Comparison of ENCODE assay signal across 1 fruit fly cellular context in the genomic region with DNA sequence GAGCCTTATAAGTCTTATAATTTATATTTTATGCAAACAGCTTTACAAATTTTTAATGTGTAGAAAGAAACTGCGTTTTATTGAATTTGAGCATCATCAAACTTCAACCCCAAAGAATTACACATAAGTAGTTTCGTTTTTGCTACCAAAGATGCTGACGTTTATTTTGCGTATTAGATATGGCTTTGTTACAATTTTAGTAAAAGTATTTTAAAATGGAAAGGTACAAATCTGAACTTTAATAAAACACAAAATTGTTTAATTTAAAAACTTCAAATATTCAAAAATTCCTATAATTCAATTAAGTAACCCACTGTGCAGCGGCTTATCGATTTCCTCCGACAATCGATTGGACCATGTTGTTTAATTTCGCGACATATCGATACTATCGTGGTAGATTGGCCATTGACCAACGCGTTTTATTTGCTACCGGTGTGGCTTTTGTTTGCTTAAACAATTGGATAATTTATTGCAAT.
TF ChIP-seq lines count a peak whose summit lies in the region.

A gene (plus strand): TSS at position 382 of the 476 bp plus-strand sequence.

TF ChIP-seq in whole organism, embryonic, 481 proteins besides CTCF, POLR2A, EP300 and RAD21 (continued from another document and continues in another):
- peak; percentile 33 for TF ChIP-seq chn (GFP tag; optimal IDR thresholded peaks at IDR 0.05; lab: Kevin White, UChicago)
- TF ChIP-seq CG1832 (GFP tag; optimal IDR thresholded peaks at IDR 0.05; lab: Kevin White, UChicago) = no peak
- peak; percentile 68 for TF ChIP-seq CG15269 (tag; optimal IDR thresholded peaks at IDR 0.05; lab: Kevin White, UChicago)
- TF ChIP-seq Dek (tag; optimal IDR thresholded peaks at IDR 0.05; lab: Kevin White, UChicago) = peak; percentile 39
- no peak for TF ChIP-seq grn (GFP tag; optimal IDR thresholded peaks at IDR 0.05; lab: Kevin White, UChicago)
- TF ChIP-seq gem (tag; optimal IDR thresholded peaks at IDR 0.05; lab: Kevin White, UChicago) = peak; percentile 76
- peak; percentile 79 for TF ChIP-seq mam (GFP tag; optimal IDR thresholded peaks at IDR 0.05; lab: Kevin White, UChicago)
- peak; percentile 61; the same call in 1 of the 2 replicates for TF ChIP-seq CG31441 (GFP tag; IDR thresholded peaks at IDR 0.05; lab: Robert Waterston, UW)
- no peak for TF ChIP-seq Trl (optimal IDR thresholded peaks at IDR 0.05; lab: Kevin White, UChicago)
- peak; percentile 74 for TF ChIP-seq Trl (GFP tag; optimal IDR thresholded peaks at IDR 0.05; lab: Kevin White, UChicago)
- TF ChIP-seq Hmx (GFP tag; optimal IDR thresholded peaks at IDR 0.05; lab: Kevin White, UChicago) = peak; percentile 62
- TF ChIP-seq HLH4C (GFP tag; IDR thresholded peaks at IDR 0.05; lab: Robert Waterston, UW; ENCODE audit: partially characterized antibody) = peak; percentile 97
- TF ChIP-seq CG10366 (GFP tag; IDR thresholded peaks at IDR 0.05; lab: Robert Waterston, UW) = peak; percentile 47
- TF ChIP-seq CG16813 (GFP tag; IDR thresholded peaks at IDR 0.05; lab: Robert Waterston, UW; ENCODE audit: partially characterized antibody) = peak; percentile 95
- peak; percentile 23; the same call in 1 of the 2 replicates for TF ChIP-seq sisA (GFP tag; IDR thresholded peaks at IDR 0.05; lab: Robert Waterston, UW)
- no peak for TF ChIP-seq sc (optimal IDR thresholded peaks at IDR 0.05; lab: Kevin White, UChicago)
- peak; percentile 24 for TF ChIP-seq sc (GFP tag; optimal IDR thresholded peaks at IDR 0.05; lab: Kevin White, UChicago)
- peak; percentile 31 for TF ChIP-seq shn (GFP tag; optimal IDR thresholded peaks at IDR 0.05; lab: Kevin White, UChicago)
- TF ChIP-seq Hr39 (optimal IDR thresholded peaks at IDR 0.05; lab: Kevin White, UChicago) = no peak
- TF ChIP-seq CG7357 (GFP tag; IDR thresholded peaks at IDR 0.05; lab: Robert Waterston, UW) = no peak
- peak; percentile 39 for TF ChIP-seq Dip3 (GFP tag; optimal IDR thresholded peaks at IDR 0.05; lab: Kevin White, UChicago)
- peak; percentile 31 for TF ChIP-seq Vsx1 (GFP tag; optimal IDR thresholded peaks at IDR 0.05; lab: Kevin White, UChicago)
- TF ChIP-seq CHES-1-like (GFP tag; optimal IDR thresholded peaks at IDR 0.05; lab: Kevin White, UChicago) = peak; percentile 54
- TF ChIP-seq CG7372 (GFP tag; IDR thresholded peaks at IDR 0.05; lab: Robert Waterston, UW) = peak; percentile 28; the same call in 1 of the 2 replicates
- TF ChIP-seq CG6175 (GFP tag; IDR thresholded peaks at IDR 0.05; lab: Robert Waterston, UW) = no peak
- 0 out of 2 replicates have a peak, but pooled peaks have one; percentile 26 for TF ChIP-seq ara (GFP tag; IDR thresholded peaks at IDR 0.05; lab: Robert Waterston, UW)
- TF ChIP-seq CG1529 (GFP tag; optimal IDR thresholded peaks at IDR 0.05; lab: Kevin White, UChicago) = peak; percentile 37
- TF ChIP-seq Adf1 (GFP tag; IDR thresholded peaks at IDR 0.05; lab: Robert Waterston, UW) = no peak; the same call in 1 of the 2 replicates
- TF ChIP-seq Taf1 (GFP tag; IDR thresholded peaks at IDR 0.05; lab: Robert Waterston, UW) = peak; percentile 52
- TF ChIP-seq pum (GFP tag; optimal IDR thresholded peaks at IDR 0.05; lab: Kevin White, UChicago) = peak; percentile 54
- TF ChIP-seq bigmax (GFP tag; optimal IDR thresholded peaks at IDR 0.05; lab: Kevin White, UChicago) = no peak
- TF ChIP-seq cad (GFP tag; optimal IDR thresholded peaks at IDR 0.05; lab: Kevin White, UChicago) = no peak
- TF ChIP-seq CG31388 (GFP tag; optimal IDR thresholded peaks at IDR 0.05; lab: Kevin White, UChicago) = no peak
- TF ChIP-seq CG17568 (GFP tag; optimal IDR thresholded peaks at IDR 0.05; lab: Kevin White, UChicago) = peak; percentile 39
- TF ChIP-seq lilli (GFP tag; optimal IDR thresholded peaks at IDR 0.05; lab: Kevin White, UChicago) = peak; percentile 74
- peak; percentile 63 for TF ChIP-seq CG3847 (GFP tag; IDR thresholded peaks at IDR 0.05; lab: Robert Waterston, UW)
- TF ChIP-seq nau (GFP tag; optimal IDR thresholded peaks at IDR 0.05; lab: Kevin White, UChicago) = no peak
- no peak for TF ChIP-seq CG11093 (GFP tag; IDR thresholded peaks at IDR 0.05; lab: Robert Waterston, UW)
- no peak for TF ChIP-seq CG4730 (GFP tag; IDR thresholded peaks at IDR 0.05; lab: Robert Waterston, UW)
- peak; percentile 97 for TF ChIP-seq Dll (GFP tag; IDR thresholded peaks at IDR 0.05; lab: Robert Waterston, UW; ENCODE audit: partially characterized antibody)
- TF ChIP-seq Sin3A (optimal IDR thresholded peaks at IDR 0.05; lab: Kevin White, UChicago) = no peak
- TF ChIP-seq ash1 (GFP tag; optimal IDR thresholded peaks at IDR 0.05; lab: Kevin White, UChicago) = no peak
- TF ChIP-seq otp (GFP tag; IDR thresholded peaks at IDR 0.05; lab: Robert Waterston, UW) = peak; percentile 45; the same call in 1 of the 3 replicates
- peak; percentile 76 for TF ChIP-seq phol (tag; optimal IDR thresholded peaks at IDR 0.05; lab: Kevin White, UChicago)
- peak; percentile 36 for TF ChIP-seq CG9437 (GFP tag; optimal IDR thresholded peaks at IDR 0.05; lab: Kevin White, UChicago)
- peak; percentile 41; the same call in 1 of the 2 replicates for TF ChIP-seq CG32767 (GFP tag; IDR thresholded peaks at IDR 0.05; lab: Robert Waterston, UW)
- peak; percentile 53 for TF ChIP-seq fd3F (GFP tag; optimal IDR thresholded peaks at IDR 0.05; lab: Kevin White, UChicago)
- TF ChIP-seq CG2129 (GFP tag; IDR thresholded peaks at IDR 0.05; lab: Robert Waterston, UW; ENCODE audit: partially characterized antibody) = peak; percentile 88
- TF ChIP-seq HmgD (GFP tag; optimal IDR thresholded peaks at IDR 0.05; lab: Kevin White, UChicago) = no peak
- TF ChIP-seq Rfx (GFP tag; IDR thresholded peaks at IDR 0.05; lab: Robert Waterston, UW) = peak; percentile 77
- TF ChIP-seq amos (GFP tag; IDR thresholded peaks at IDR 0.05; lab: Robert Waterston, UW; ENCODE audit: partially characterized antibody) = peak; percentile 94
- peak; percentile 97 for TF ChIP-seq sens (GFP tag; lab: Kevin White, UChicago)
- peak; percentile 51 for TF ChIP-seq onecut (GFP tag; IDR thresholded peaks at IDR 0.05; lab: Robert Waterston, UW)
- TF ChIP-seq CG1024 (GFP tag; IDR thresholded peaks at IDR 0.05; lab: Robert Waterston, UW) = 0 out of 2 replicates have a peak, but pooled peaks have one; percentile 18
- peak; percentile 36 for TF ChIP-seq CG10654 (GFP tag; optimal IDR thresholded peaks at IDR 0.05; lab: Kevin White, UChicago)
- peak; percentile 76 for TF ChIP-seq stwl (tag; optimal IDR thresholded peaks at IDR 0.05; lab: Kevin White, UChicago)
- TF ChIP-seq zfh1 (GFP tag; IDR thresholded peaks at IDR 0.05; lab: Robert Waterston, UW) = peak; percentile 16; the same call in 1 of the 3 replicates
- peak; percentile 98 for TF ChIP-seq CG7963 (GFP tag; IDR thresholded peaks at IDR 0.05; lab: Robert Waterston, UW; ENCODE audit: partially characterized antibody)
- TF ChIP-seq lola (GFP tag; optimal IDR thresholded peaks at IDR 0.05; lab: Kevin White, UChicago) = peak in 1 of 3 experiments; percentile 54
- peak; percentile 96 for TF ChIP-seq sna (GFP tag; IDR thresholded peaks at IDR 0.05; lab: Robert Waterston, UW; ENCODE audit: partially characterized antibody)
- peak; percentile 67 for TF ChIP-seq HLH54F (GFP tag; optimal IDR thresholded peaks at IDR 0.05; lab: Kevin White, UChicago)
- TF ChIP-seq CG4617 (GFP tag; optimal IDR thresholded peaks at IDR 0.05; lab: Kevin White, UChicago; ENCODE audit: borderline replicate concordance) = peak; percentile 57
- peak; percentile 47; the same call in 1 of the 2 replicates for TF ChIP-seq CG11247 (GFP tag; IDR thresholded peaks at IDR 0.05; lab: Robert Waterston, UW)
- peak; percentile 75 for TF ChIP-seq Sox100B (GFP tag; optimal IDR thresholded peaks at IDR 0.05; lab: Kevin White, UChicago)
- peak; percentile 95 for TF ChIP-seq mld (GFP tag; IDR thresholded peaks at IDR 0.05; lab: Robert Waterston, UW; ENCODE audit: partially characterized antibody)
- peak; percentile 21 for TF ChIP-seq CG11723 (GFP tag; optimal IDR thresholded peaks at IDR 0.05; lab: Kevin White, UChicago)
- TF ChIP-seq Mes4 (GFP tag; optimal IDR thresholded peaks at IDR 0.05; lab: Kevin White, UChicago) = peak; percentile 7
- no peak for TF ChIP-seq z (GFP tag; IDR thresholded peaks at IDR 0.05; lab: Robert Waterston, UW)
- no peak for TF ChIP-seq C15 (GFP tag; IDR thresholded peaks at IDR 0.05; lab: Robert Waterston, UW)
- peak; percentile 79 for TF ChIP-seq CG11504 (tag; optimal IDR thresholded peaks at IDR 0.05; lab: Kevin White, UChicago)
- TF ChIP-seq Doc3 (GFP tag; IDR thresholded peaks at IDR 0.05; lab: Robert Waterston, UW; ENCODE audit: partially characterized antibody) = peak; percentile 98
- TF ChIP-seq Sry-β (GFP tag; optimal IDR thresholded peaks at IDR 0.05; lab: Kevin White, UChicago) = no peak
- peak; percentile 90 for TF ChIP-seq MBD-R2 (GFP tag; IDR thresholded peaks at IDR 0.05; lab: Robert Waterston, UW)
- TF ChIP-seq CG3407 (GFP tag; optimal IDR thresholded peaks at IDR 0.05; lab: Kevin White, UChicago) = peak; percentile 3
- TF ChIP-seq CG31224 (GFP tag; IDR thresholded peaks at IDR 0.05; lab: Robert Waterston, UW) = peak; percentile 33; the same call in 1 of the 2 replicates
- peak; percentile 81 for TF ChIP-seq dm (GFP tag; optimal IDR thresholded peaks at IDR 0.05; lab: Kevin White, UChicago)
- TF ChIP-seq psq (GFP tag; optimal IDR thresholded peaks at IDR 0.05; lab: Kevin White, UChicago) = no peak
- peak; percentile 73 for TF ChIP-seq gro (GFP tag; optimal IDR thresholded peaks at IDR 0.05; lab: Kevin White, UChicago)
- peak; percentile 77 for TF ChIP-seq Sry-δ (GFP tag; optimal IDR thresholded peaks at IDR 0.05; lab: Kevin White, UChicago)
- TF ChIP-seq Hand (GFP tag; optimal IDR thresholded peaks at IDR 0.05; lab: Kevin White, UChicago) = peak; percentile 51
- peak; percentile 72; the same call in 1 of the 2 replicates for TF ChIP-seq Atf6 (GFP tag; IDR thresholded peaks at IDR 0.05; lab: Robert Waterston, UW)
- peak; percentile 48; the same call in 1 of the 2 replicates for TF ChIP-seq CG14441 (GFP tag; IDR thresholded peaks at IDR 0.05; lab: Robert Waterston, UW)
- TF ChIP-seq tna (GFP tag; IDR thresholded peaks at IDR 0.05; lab: Robert Waterston, UW; ENCODE audit: partially characterized antibody) = peak; percentile 96
- TF ChIP-seq CG9727 (GFP tag; optimal IDR thresholded peaks at IDR 0.05; lab: Kevin White, UChicago) = peak; percentile 70
- no peak for TF ChIP-seq Tbp (GFP tag; optimal IDR thresholded peaks at IDR 0.05; lab: Kevin White, UChicago)
- peak; percentile 37 for TF ChIP-seq CG7928 (GFP tag; optimal IDR thresholded peaks at IDR 0.05; lab: Kevin White, UChicago)
- no peak; the same call in 1 of the 2 replicates for TF ChIP-seq chm (GFP tag; IDR thresholded peaks at IDR 0.05; lab: Robert Waterston, UW)
- 0 out of 2 replicates have a peak, but pooled peaks have one; percentile 16 for TF ChIP-seq GATAe (GFP tag; conservative IDR thresholded peaks at IDR 0.05; lab: Robert Waterston, UW)
- peak; percentile 56 for TF ChIP-seq Asciz (GFP tag; optimal IDR thresholded peaks at IDR 0.05; lab: Kevin White, UChicago)
- TF ChIP-seq knrl (GFP tag; IDR thresholded peaks at IDR 0.05; lab: Robert Waterston, UW; ENCODE audit: partially characterized antibody) = peak; percentile 90
- TF ChIP-seq CG12769 (tag; optimal IDR thresholded peaks at IDR 0.05; lab: Kevin White, UChicago) = peak; percentile 28
- peak; percentile 30 for TF ChIP-seq CG18599 (GFP tag; optimal IDR thresholded peaks at IDR 0.05; lab: Kevin White, UChicago)
- peak; percentile 38; the same call in 1 of the 2 replicates for TF ChIP-seq seq (GFP tag; IDR thresholded peaks at IDR 0.05; lab: Robert Waterston, UW)
- TF ChIP-seq slou (GFP tag; optimal IDR thresholded peaks at IDR 0.05; lab: Kevin White, UChicago) = peak; percentile 72
- TF ChIP-seq nmo (GFP tag; optimal IDR thresholded peaks at IDR 0.05; lab: Kevin White, UChicago) = peak; percentile 66
- TF ChIP-seq Oli (tag; optimal IDR thresholded peaks at IDR 0.05; lab: Kevin White, UChicago) = peak; percentile 67
- TF ChIP-seq CG31365 (tag; optimal IDR thresholded peaks at IDR 0.05; lab: Kevin White, UChicago) = no peak
- no peak for TF ChIP-seq CG6254 (GFP tag; optimal IDR thresholded peaks at IDR 0.05; lab: Kevin White, UChicago)
- peak; percentile 61 to 66 for TF ChIP-seq Pdp1 (GFP tag; optimal IDR thresholded peaks at IDR 0.05; lab: Kevin White, UChicago)
- TF ChIP-seq ro (GFP tag; IDR thresholded peaks at IDR 0.05; lab: Robert Waterston, UW) = no peak
- no peak for TF ChIP-seq CG9797 (GFP tag; optimal IDR thresholded peaks at IDR 0.05; lab: Kevin White, UChicago)
- peak; percentile 44 for TF ChIP-seq Ets97D (GFP tag; optimal IDR thresholded peaks at IDR 0.05; lab: Kevin White, UChicago)
- no peak for TF ChIP-seq pan (optimal IDR thresholded peaks at IDR 0.05; lab: Kevin White, UChicago)
- peak in 1 of 2 experiments; percentile 60 for TF ChIP-seq pan (GFP tag; optimal IDR thresholded peaks at IDR 0.05 in 1 of 2, IDR thresholded peaks at IDR 0.05 in 1 of 2)
- TF ChIP-seq Hr3 (GFP tag; optimal IDR thresholded peaks at IDR 0.05; lab: Kevin White, UChicago) = peak; percentile 58
- TF ChIP-seq CG6813 (GFP tag; optimal IDR thresholded peaks at IDR 0.05; lab: Kevin White, UChicago) = no peak
- no peak for TF ChIP-seq fru (optimal IDR thresholded peaks at IDR 0.05; lab: Kevin White, UChicago)
- TF ChIP-seq ATbp (GFP tag; optimal IDR thresholded peaks at IDR 0.05; lab: Kevin White, UChicago) = peak; percentile 16
- peak; percentile 43 for TF ChIP-seq CG15696 (tag; optimal IDR thresholded peaks at IDR 0.05; lab: Kevin White, UChicago)
- peak; percentile 95 for TF ChIP-seq hb (GFP tag; IDR thresholded peaks at IDR 0.05; lab: Robert Waterston, UW; ENCODE audit: partially characterized antibody)
- peak; percentile 60 for TF ChIP-seq tin (GFP tag; optimal IDR thresholded peaks at IDR 0.05; lab: Kevin White, UChicago)
- no peak for TF ChIP-seq CG2875 (GFP tag; optimal IDR thresholded peaks at IDR 0.05; lab: Kevin White, UChicago)
- TF ChIP-seq ranshi (GFP tag; IDR thresholded peaks at IDR 0.05; lab: Robert Waterston, UW) = peak; percentile 59
- peak; percentile 47 for TF ChIP-seq CG30020 (tag; optimal IDR thresholded peaks at IDR 0.05; lab: Kevin White, UChicago)
- no peak for TF ChIP-seq ase (GFP tag; IDR thresholded peaks at IDR 0.05; lab: Robert Waterston, UW)
- TF ChIP-seq CG9932 (GFP tag; IDR thresholded peaks at IDR 0.05; lab: Robert Waterston, UW) = peak; percentile 71
- peak; percentile 38 for TF ChIP-seq CG18011 (GFP tag; optimal IDR thresholded peaks at IDR 0.05; lab: Kevin White, UChicago)
- TF ChIP-seq CG42726 (GFP tag; IDR thresholded peaks at IDR 0.05; lab: Robert Waterston, UW; ENCODE audit: partially characterized antibody) = peak; percentile 95
- TF ChIP-seq Abd-B (GFP tag; optimal IDR thresholded peaks at IDR 0.05; lab: Kevin White, UChicago) = peak; percentile 52
- TF ChIP-seq CrebB (tag; optimal IDR thresholded peaks at IDR 0.05; lab: Kevin White, UChicago) = peak; percentile 43
- TF ChIP-seq CG2120 (GFP tag; optimal IDR thresholded peaks at IDR 0.05; lab: Kevin White, UChicago) = peak; percentile 83
